Worm (Caenorhabditis elegans) whole organism, mixed stage, embryonic: Measurements from ENCODE around the gene C33E10.1.

Source experiments
- bed-3 ChIP-seq: fragments of 200-800 bp; sonication (Bioruptor generic); optimal IDR thresholded peaks from 3 replicates; lab custom pipeline; 2018; ENCODE audit warnings: mild to moderate bottlenecking, missing genetic modification characterization, moderate library complexity, missing compliant biosample characterization
- ces-1 ChIP-seq: fragments of 150-350 bp; optimal IDR thresholded peaks from 2 replicates; lab custom pipeline; 2014; ENCODE audit warnings: missing biosample characterization, missing genetic modification reagents, missing genetic modification characterization
- elt-3 ChIP-seq: fragments of 150-350 bp; optimal IDR thresholded peaks from 2 replicates; lab custom pipeline; 2014; ENCODE audit warnings: missing biosample characterization, missing genetic modification characterization
- lin-32 ChIP-seq: fragments of 200-800 bp; sonication (Bioruptor generic); optimal IDR thresholded peaks from 2 replicates; lab custom pipeline; 2018; ENCODE audit warnings: mild to moderate bottlenecking, missing genetic modification characterization, missing compliant biosample characterization
- lsy-2 ChIP-seq: fragments of 150-350 bp; optimal IDR thresholded peaks from 2 replicates; lab custom pipeline; 2014; ENCODE audit warnings: missing biosample characterization, missing genetic modification characterization
- mab-5 ChIP-seq: fragments of 150-350 bp; optimal IDR thresholded peaks from 2 replicates; lab custom pipeline; 2014; ENCODE audit warnings: missing biosample characterization, missing genetic modification characterization
- mep-1 ChIP-seq: fragments of 150-350 bp; optimal IDR thresholded peaks from 2 replicates; lab custom pipeline; 2017; ENCODE audit warnings: missing biosample characterization, missing genetic modification reagents, missing genetic modification characterization, inconsistent platforms
- unc-62 ChIP-seq: fragments of 150-350 bp; optimal IDR thresholded peaks from 2 replicates; lab custom pipeline; 2014; ENCODE audit warnings: missing biosample characterization, missing genetic modification reagents, missing genetic modification characterization

DNA sequence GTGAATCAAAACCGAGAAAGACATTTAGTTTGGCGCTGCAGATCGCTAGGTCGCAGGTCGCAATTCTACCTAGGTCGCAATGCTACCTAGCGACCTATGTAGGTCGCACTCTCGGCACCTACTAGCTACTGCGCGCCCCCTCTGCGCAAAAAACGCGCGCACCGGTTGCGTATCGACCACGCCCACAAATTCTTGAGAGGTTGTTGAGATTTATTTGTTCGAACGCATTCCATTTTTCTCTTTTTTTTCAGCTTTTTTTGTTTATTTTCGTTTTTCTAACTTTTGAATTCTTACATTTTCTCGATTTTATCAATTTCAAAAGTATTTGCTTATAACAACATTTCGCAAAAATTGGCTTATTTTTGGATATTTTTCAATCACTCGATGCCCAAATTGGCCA lies 3.1 kb upstream of the C33E10.1 start, which contains the start of gene C33E10.10:
- no peak for TF ChIP-seq lin-32 (GFP tag; lab: Kevin White, UChicago)
- TF ChIP-seq unc-62, result no peak
- TF ChIP-seq lsy-2, result no peak
- TF ChIP-seq ces-1 (GFP tag; lab: Kevin White, UChicago), result no peak
- TF ChIP-seq mab-5, result no peak
- TF ChIP-seq bed-3, result no peak
- no peak for TF ChIP-seq elt-3 (tag; lab: Kevin White, UChicago)
- no peak for TF ChIP-seq mep-1 (tag; lab: Kevin White, UChicago)
